Fruit fly (Drosophila melanogaster): ENCODE data around the gene numb.

- TF ChIP-seq CG8478 (optimal IDR thresholded peaks at IDR 0.05) (no peak), CTCF (optimal IDR thresholded peaks at IDR 0.05) (no peak)
Measured at dm6 chr2L:9506535-9507036, 69.3 kb downstream of the numb start.

Measured in S2 (cell line).